Fruit fly (Drosophila melanogaster) whole organism, embryonic: ENCODE results near the gene MED25.

Source experiments
- Adf1 ChIP-seq: fragments of 200-800 bp; sonication (Bioruptor generic); IDR thresholded peaks from 2 replicates; pipeline ENCODE4 v1.3.6; 2022; ENCODE audit warnings: missing biosample characterization, missing genetic modification characterization
- Asciz ChIP-seq: fragments of 200-800 bp; sonication (Bioruptor generic); optimal IDR thresholded peaks from 2 replicates; lab custom pipeline; 2017; ENCODE audit warnings: missing biosample characterization, mild to moderate bottlenecking, missing genetic modification characterization, missing genetic modification reagents
- CG10274 ChIP-seq: fragments of 200-800 bp; sonication (Bioruptor generic); optimal IDR thresholded peaks from 3 replicates; lab custom pipeline; 2017; ENCODE audit warnings: missing biosample characterization, mild to moderate bottlenecking, missing genetic modification characterization
- CG11247 ChIP-seq: fragments of 200-800 bp; sonication (Bioruptor generic); IDR thresholded peaks from 2 replicates; pipeline ENCODE4 v1.3.6; 2022; ENCODE audit warnings: missing biosample characterization, missing genetic modification characterization
- CG11504 ChIP-seq: fragments of 200-800 bp; sonication (Bioruptor generic); optimal IDR thresholded peaks from 3 replicates; lab custom pipeline; 2019; ENCODE audit warnings: missing biosample characterization, mild to moderate bottlenecking, missing genetic modification characterization, moderate library complexity
- CG12769 ChIP-seq: fragments of 200-800 bp; sonication (Bioruptor generic); optimal IDR thresholded peaks from 2 replicates; lab custom pipeline; 2019; ENCODE audit warnings: missing biosample characterization, mild to moderate bottlenecking, missing genetic modification characterization, moderate library complexity
- CG14014 ChIP-seq: fragments of 200-800 bp; sonication (Bioruptor generic); IDR thresholded peaks from 2 replicates; pipeline ENCODE4 v1.3.6; 2022; ENCODE audit warnings: missing biosample characterization, missing genetic modification characterization
- CG16779 ChIP-seq: fragments of 200-800 bp; sonication (Bioruptor generic); IDR thresholded peaks from 2 replicates; pipeline ENCODE4 v1.3.6; 2022; ENCODE audit warnings: missing biosample characterization, missing genetic modification characterization
- CG17328 ChIP-seq: fragments of 200-800 bp; sonication (Bioruptor generic); IDR thresholded peaks from 2 replicates; pipeline ENCODE4 v1.3.6; 2022; ENCODE audit warnings: missing biosample characterization, missing genetic modification characterization
- CG32532 ChIP-seq: fragments of 200-800 bp; sonication (Bioruptor generic); IDR thresholded peaks from 2 replicates; pipeline ENCODE4 v1.3.6; 2022; ENCODE audit warnings: missing biosample characterization, missing genetic modification characterization
- CG32772 ChIP-seq: fragments of 200-800 bp; sonication (Bioruptor generic); IDR thresholded peaks from 2 replicates; pipeline ENCODE4 v1.3.6; 2022; ENCODE audit warnings: missing biosample characterization, missing genetic modification characterization
- CG33213 ChIP-seq: fragments of 200-800 bp; sonication (Bioruptor generic); optimal IDR thresholded peaks from 3 replicates; lab custom pipeline; 2016; ENCODE audit warnings: missing biosample characterization, missing genetic modification characterization
- CG34376 ChIP-seq: fragments of 200-800 bp; sonication (Bioruptor generic); optimal IDR thresholded peaks from 2 replicates; lab custom pipeline; 2018; ENCODE audit warnings: missing biosample characterization, mild to moderate bottlenecking, missing genetic modification characterization
- CG4820 ChIP-seq: fragments of 200-800 bp; sonication (Bioruptor generic); optimal IDR thresholded peaks from 3 replicates; lab custom pipeline; 2016; ENCODE audit warnings: missing biosample characterization, missing genetic modification characterization
- CG7839 ChIP-seq: fragments of 200-800 bp; sonication (Bioruptor generic); optimal IDR thresholded peaks from 3 replicates; lab custom pipeline; 2018; ENCODE audit warnings: missing biosample characterization, mild to moderate bottlenecking, missing genetic modification characterization, moderate library complexity
- CG9609 ChIP-seq: fragments of 200-800 bp; sonication (Bioruptor generic); optimal IDR thresholded peaks from 3 replicates; lab custom pipeline; 2016; ENCODE audit warnings: missing biosample characterization, missing genetic modification characterization
- D19A ChIP-seq: fragments of 200-800 bp; optimal IDR thresholded peaks from 3 replicates; lab custom pipeline; 2019; ENCODE audit warnings: missing biosample characterization, mild to moderate bottlenecking, missing genetic modification characterization, moderate library complexity
- Dip3 ChIP-seq: fragments of 200-800 bp; sonication (Bioruptor generic); optimal IDR thresholded peaks from 3 replicates; lab custom pipeline; 2016; ENCODE audit warnings: missing biosample characterization, missing genetic modification characterization
- Elba2 ChIP-seq: fragments of 200-800 bp; sonication (Bioruptor generic); optimal IDR thresholded peaks from 3 replicates; lab custom pipeline; 2016; ENCODE audit warnings: missing biosample characterization, missing genetic modification characterization
- GATAe ChIP-seq: fragments of 200-800 bp; sonication (Bioruptor generic); conservative IDR thresholded peaks from 2 replicates; pipeline ENCODE4 v1.3.6; 2022; ENCODE audit warnings: missing biosample characterization, missing genetic modification characterization
- Hr78 ChIP-seq, 2 experiments: fragments of 200-800 bp in 1 of 2; fragments of >200 bp in 1 of 2; sonication (Bioruptor generic) in 1 of 2; optimal IDR thresholded peaks; 2 replicates each; lab custom pipeline; 2017 to 2019; ENCODE audit warnings: missing biosample characterization in 2 of 2, missing genetic modification characterization in 2 of 2, mild to moderate bottlenecking in 1 of 2, moderate library complexity in 1 of 2
- Lhr ChIP-seq: fragments of 200-800 bp; sonication (Bioruptor generic); optimal IDR thresholded peaks from 3 replicates; lab custom pipeline; 2017; ENCODE audit warnings: mild to moderate bottlenecking, missing biosample characterization, missing genetic modification reagents, missing genetic modification characterization
- NFAT ChIP-seq: fragments of 200-800 bp; sonication (Bioruptor generic); IDR thresholded peaks from 2 replicates; pipeline ENCODE4 v1.3.6; 2022; ENCODE audit warnings: missing biosample characterization, missing genetic modification characterization
- PHDP ChIP-seq: fragments of 200-800 bp; sonication (Bioruptor generic); optimal IDR thresholded peaks from 3 replicates; lab custom pipeline; 2018; ENCODE audit warnings: missing biosample characterization, mild to moderate bottlenecking, missing genetic modification characterization, moderate library complexity
- Ptx1 ChIP-seq: fragments of 200-800 bp; sonication (Bioruptor generic); IDR thresholded peaks from 2 replicates; pipeline ENCODE4 v1.3.6; 2022; ENCODE audit warnings: missing biosample characterization, missing genetic modification characterization
- Side ChIP-seq: fragments of 200-800 bp; sonication (Bioruptor generic); optimal IDR thresholded peaks from 2 replicates; lab custom pipeline; 2016; ENCODE audit warnings: missing biosample characterization, missing genetic modification characterization
- Vsx1 ChIP-seq: fragments of 200-800 bp; sonication (Bioruptor generic); optimal IDR thresholded peaks from 2 replicates; lab custom pipeline; 2017; ENCODE audit warnings: missing biosample characterization, mild to moderate bottlenecking, missing genetic modification characterization, missing genetic modification reagents
- bsh ChIP-seq, 2 experiments: fragments of 200-800 bp; sonication (Bioruptor generic); optimal IDR thresholded peaks; 2 replicates each; lab custom pipeline; 2017 to 2018; ENCODE audit warnings: mild to moderate bottlenecking in 2 of 2, missing biosample characterization in 2 of 2, missing genetic modification characterization in 2 of 2, moderate library complexity in 1 of 2
- chinmo ChIP-seq: fragments of 200-800 bp; sonication (Bioruptor generic); IDR thresholded peaks from 4 replicates; pipeline ENCODE4 v1.3.6; 2022; ENCODE audit warnings: missing biosample characterization, missing genetic modification characterization; ENCODE audit not compliant: partially characterized antibody
- dmrt99B ChIP-seq: fragments of 200-800 bp; sonication (Bioruptor generic); optimal IDR thresholded peaks from 2 replicates; lab custom pipeline; 2018; ENCODE audit warnings: missing biosample characterization, mild to moderate bottlenecking, missing genetic modification characterization, moderate library complexity
- exex ChIP-seq: fragments of 200-800 bp; sonication (Bioruptor generic); optimal IDR thresholded peaks from 4 replicates; lab custom pipeline; 2018; ENCODE audit warnings: missing biosample characterization, mild to moderate bottlenecking, missing genetic modification characterization, moderate library complexity
- gce ChIP-seq: fragments of 200-800 bp; sonication (Bioruptor generic); IDR thresholded peaks from 3 replicates; pipeline ENCODE4 v1.3.6; 2022; ENCODE audit warnings: missing biosample characterization, missing genetic modification characterization
- grau ChIP-seq: fragments of 200-800 bp; optimal IDR thresholded peaks from 3 replicates; lab custom pipeline; 2019; ENCODE audit warnings: missing biosample characterization, mild to moderate bottlenecking, missing genetic modification characterization, moderate library complexity
- grn ChIP-seq: fragments of 200-800 bp; sonication (Bioruptor generic); optimal IDR thresholded peaks from 3 replicates; lab custom pipeline; 2017; ENCODE audit warnings: missing biosample characterization, missing genetic modification characterization
- gsb-n ChIP-seq: fragments of 200-800 bp; sonication (Bioruptor generic); optimal IDR thresholded peaks from 3 replicates; lab custom pipeline; 2018; ENCODE audit warnings: missing biosample characterization, mild to moderate bottlenecking, missing genetic modification characterization
- hbn ChIP-seq: fragments of 200-800 bp; sonication (Bioruptor generic); IDR thresholded peaks from 2 replicates; pipeline ENCODE4 v1.3.6; 2022; ENCODE audit warnings: missing biosample characterization, missing genetic modification characterization; ENCODE audit not compliant: partially characterized antibody
- lab ChIP-seq: fragments of 200-800 bp; sonication (Bioruptor generic); optimal IDR thresholded peaks from 3 replicates; lab custom pipeline; 2017; ENCODE audit warnings: missing biosample characterization, missing genetic modification characterization, mild to moderate bottlenecking, moderate library complexity, missing genetic modification reagents
- lmd ChIP-seq: fragments of 200-800 bp; sonication (Bioruptor generic); IDR thresholded peaks from 2 replicates; pipeline ENCODE4 v1.3.6; 2022; ENCODE audit warnings: missing biosample characterization, missing genetic modification characterization
- mirr ChIP-seq: fragments of 200-800 bp; sonication (Bioruptor generic); optimal IDR thresholded peaks from 3 replicates; lab custom pipeline; 2018; ENCODE audit warnings: missing biosample characterization, mild to moderate bottlenecking, missing genetic modification characterization
- odd ChIP-seq: fragments of 200-800 bp; sonication (Bioruptor generic); optimal IDR thresholded peaks from 2 replicates; lab custom pipeline; 2017; ENCODE audit warnings: missing biosample characterization, mild to moderate bottlenecking, missing genetic modification characterization
- pnt ChIP-seq: fragments of 200-800 bp; sonication (Bioruptor generic); optimal IDR thresholded peaks from 3 replicates; lab custom pipeline; 2016; ENCODE audit warnings: missing biosample characterization, missing genetic modification characterization
- sens ChIP-seq: fragments of 200-800 bp; sonication (Bioruptor generic); peaks from one replicate; lab custom pipeline; 2016; ENCODE audit warnings: missing biosample characterization, missing genetic modification characterization
- sens-2 ChIP-seq: fragments of 200-800 bp; sonication (Bioruptor generic); IDR thresholded peaks from 2 replicates; pipeline ENCODE4 v1.3.6; 2022; ENCODE audit warnings: missing biosample characterization, missing genetic modification characterization
- so ChIP-seq: fragments of 200-800 bp; sonication (Bioruptor generic); IDR thresholded peaks from 3 replicates; pipeline ENCODE4 v1.3.6; 2022; ENCODE audit warnings: missing biosample characterization, missing genetic modification characterization
- ssp ChIP-seq: fragments of 200-800 bp; sonication (Bioruptor generic); IDR thresholded peaks from 2 replicates; pipeline ENCODE4 v1.3.6; 2022; ENCODE audit warnings: missing biosample characterization, missing genetic modification characterization
- sug ChIP-seq: fragments of 200-800 bp; optimal IDR thresholded peaks from 2 replicates; lab custom pipeline; 2019; ENCODE audit warnings: missing biosample characterization, mild to moderate bottlenecking, missing genetic modification characterization, moderate library complexity
- twi ChIP-seq: fragments of 200-800 bp; optimal IDR thresholded peaks from 2 replicates; lab custom pipeline; 2019; ENCODE audit warnings: missing biosample characterization, mild to moderate bottlenecking, missing genetic modification characterization, moderate library complexity
- vnd ChIP-seq: fragments of 200-800 bp; sonication (Bioruptor generic); IDR thresholded peaks from 3 replicates; pipeline ENCODE4 v1.3.6; 2022; ENCODE audit warnings: missing biosample characterization, missing genetic modification characterization; ENCODE audit not compliant: partially characterized antibody

The MED25 gene

DNA sequence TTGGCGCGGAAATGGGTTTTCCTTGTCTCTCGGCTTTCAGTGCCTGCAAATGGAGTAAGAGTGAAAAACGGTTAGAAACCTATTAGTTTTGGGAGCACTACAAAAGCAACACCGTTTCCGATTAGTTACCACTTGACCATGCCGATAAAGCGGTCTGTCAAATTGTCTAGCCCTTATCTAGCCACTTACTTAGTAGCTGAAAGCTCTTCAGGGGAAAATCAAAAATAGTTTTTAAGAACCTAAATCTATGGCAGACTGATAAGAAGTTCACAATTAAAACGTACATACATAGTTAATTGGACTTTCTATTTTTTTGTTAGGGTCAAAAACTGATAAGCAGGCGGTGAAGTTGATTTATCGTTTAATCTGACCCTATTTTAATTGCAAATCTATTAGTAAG, 2.1 kb upstream of the MED25 start:
- peak; percentile 23 for TF ChIP-seq CG12769 (tag; lab: Kevin White, UChicago)
- TF ChIP-seq mirr, result peak; percentile 91
- peak; percentile 67 for TF ChIP-seq Vsx1
- TF ChIP-seq PHDP (tag; lab: Kevin White, UChicago), result no peak
- no peak for TF ChIP-seq Dip3 (GFP tag; lab: Kevin White, UChicago)
- TF ChIP-seq Side, result no peak
- TF ChIP-seq CG7839 (tag; lab: Kevin White, UChicago), result no peak
- TF ChIP-seq lab (GFP tag; lab: Kevin White, UChicago), result peak; percentile 36
- no peak for TF ChIP-seq CG11247 (GFP tag; lab: Robert Waterston, UW)
- TF ChIP-seq sens (GFP tag; lab: Kevin White, UChicago), result peak; percentile 2
- no peak for TF ChIP-seq gsb-n (tag; lab: Kevin White, UChicago)
- TF ChIP-seq ssp (GFP tag; lab: Robert Waterston, UW), result no peak
- TF ChIP-seq sens-2 (GFP tag; lab: Robert Waterston, UW), result peak; percentile 32; the same call in 1 of the 2 replicates
- TF ChIP-seq sug (tag; lab: Kevin White, UChicago), result peak; percentile 82
- peak; percentile 68 for TF ChIP-seq GATAe
- TF ChIP-seq exex (tag; lab: Kevin White, UChicago), result peak; percentile 98
- peak in 1 of 2 experiments; percentile 65 for TF ChIP-seq Hr78 (GFP tag; optimal IDR thresholded peaks at IDR 0.05; lab: Kevin White, UChicago)
- peak; percentile 74 for TF ChIP-seq grn (GFP tag; lab: Kevin White, UChicago)
- TF ChIP-seq chinmo (GFP tag; lab: Robert Waterston, UW), result 0 out of 4 replicates have a peak, but pooled peaks have one; percentile 31
- peak; percentile 41; the same call in 1 of the 3 replicates for TF ChIP-seq vnd
- peak; percentile 35 for TF ChIP-seq CG34376 (GFP tag; lab: Kevin White, UChicago)

DNA sequence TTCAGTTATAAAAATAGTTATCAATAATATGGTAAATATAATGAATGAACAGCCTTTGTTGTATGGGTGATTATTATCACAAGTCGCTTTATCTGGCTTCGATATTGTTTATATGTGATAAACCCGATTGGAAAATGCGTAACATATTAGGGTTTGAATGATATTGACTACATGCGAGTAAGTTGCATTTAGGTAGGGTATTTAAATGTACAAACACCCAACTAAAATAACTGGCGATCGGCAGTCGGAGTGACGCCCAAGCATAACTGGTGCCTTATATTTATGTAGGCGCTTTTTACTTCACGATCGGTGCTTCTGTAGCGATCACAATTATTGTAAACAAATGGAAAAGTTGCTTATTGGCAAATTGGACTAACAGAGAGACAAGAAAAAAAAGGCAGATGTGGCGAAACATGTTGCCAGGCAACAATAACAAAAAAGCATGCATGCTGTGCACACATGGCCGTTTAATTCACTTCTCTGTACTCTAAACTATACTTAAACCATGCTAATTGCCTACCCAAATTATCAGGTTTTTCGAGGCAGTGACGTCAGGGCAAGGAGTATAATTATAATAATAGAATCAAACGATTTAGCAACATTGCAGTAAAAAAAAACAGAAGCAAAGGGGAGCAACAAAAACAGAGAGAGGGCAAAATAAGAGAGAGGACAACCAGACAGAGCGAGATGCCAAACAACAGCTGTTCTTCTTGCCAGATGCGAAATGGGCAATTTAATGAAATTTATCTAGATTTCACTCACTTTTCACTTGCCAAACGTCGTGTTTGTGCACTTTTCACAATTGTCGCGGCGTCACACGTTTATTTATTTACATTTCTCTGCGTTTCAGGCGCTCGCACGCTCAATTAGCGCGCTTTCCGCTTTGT, 1.1 kb upstream of the MED25 start:
- TF ChIP-seq CG32532 (no peak), CG14014 (GFP tag; lab: Robert Waterston, UW) (no peak), Asciz (GFP tag; lab: Kevin White, UChicago) (no peak), CG16779 (no peak), lmd (GFP tag; lab: Robert Waterston, UW) (no peak), CG34376 (GFP tag; lab: Kevin White, UChicago) (no peak), vnd (no peak), so (GFP tag; lab: Robert Waterston, UW) (no peak), twi (tag; lab: Kevin White, UChicago) (peak; percentile 61), CG9609 (GFP tag; lab: Kevin White, UChicago) (no peak), CG32772 (GFP tag; lab: Robert Waterston, UW) (no peak), grau (no peak), CG10274 (GFP tag; lab: Kevin White, UChicago) (peak; percentile 52), hbn (GFP tag; lab: Robert Waterston, UW) (no peak), Adf1 (GFP tag; lab: Robert Waterston, UW) (no peak), CG11504 (tag; lab: Kevin White, UChicago) (peak; percentile 97), gce (no peak), NFAT (GFP tag; lab: Robert Waterston, UW) (no peak), pnt (GFP tag; lab: Kevin White, UChicago) (no peak), Elba2 (GFP tag; lab: Kevin White, UChicago) (peak; percentile 45), Ptx1 (no peak), bsh (GFP tag; optimal IDR thresholded peaks at IDR 0.05; lab: Kevin White, UChicago) (peak in 1 of 2 experiments; percentile 17), odd (GFP tag; lab: Kevin White, UChicago) (no peak), mirr (no peak), dmrt99B (tag; lab: Kevin White, UChicago) (no peak), D19A (tag; lab: Kevin White, UChicago) (peak; percentile 55), Lhr (GFP tag; lab: Kevin White, UChicago) (no peak), CG33213 (no peak), CG17328 (no peak), CG4820 (no peak)
